Fruit fly (Drosophila melanogaster) whole organism, embryonic: ENCODE results near the gene mTerf3.

Source experiments
- Antp ChIP-seq: fragments of 200-800 bp; sonication (Bioruptor generic); optimal IDR thresholded peaks from 3 replicates; lab custom pipeline; 2016; ENCODE audit warnings: missing biosample characterization, missing genetic modification characterization
- BEAF-32 ChIP-seq: fragments of 200-800 bp; sonication (Bioruptor generic); optimal IDR thresholded peaks from 3 replicates; lab custom pipeline; 2017; ENCODE audit warnings: missing biosample characterization, missing genetic modification characterization, mild to moderate bottlenecking, moderate library complexity, missing genetic modification reagents
- Bdp1 ChIP-seq: fragments of 200-800 bp; sonication (Bioruptor generic); optimal IDR thresholded peaks from 3 replicates; lab custom pipeline; 2016; ENCODE audit warnings: missing biosample characterization, missing genetic modification characterization
- Bteb2 ChIP-seq: fragments of 200-800 bp; sonication (Bioruptor generic); optimal IDR thresholded peaks from 2 replicates; lab custom pipeline; 2016; ENCODE audit warnings: missing biosample characterization, missing genetic modification characterization
- CG10654 ChIP-seq: fragments of 200-800 bp; sonication (Bioruptor generic); optimal IDR thresholded peaks from 2 replicates; lab custom pipeline; 2016; ENCODE audit warnings: missing biosample characterization, missing genetic modification characterization
- CG11695 ChIP-seq: fragments of 200-800 bp; sonication (Bioruptor generic); IDR thresholded peaks from 3 replicates; pipeline ENCODE4 v1.3.6; 2022; ENCODE audit warnings: missing biosample characterization, missing genetic modification characterization
- CG1233 ChIP-seq: fragments of 200-800 bp; sonication (Bioruptor generic); optimal IDR thresholded peaks from 4 replicates; lab custom pipeline; 2018; ENCODE audit warnings: missing biosample characterization, mild to moderate bottlenecking, missing genetic modification characterization
- CG12744 ChIP-seq: fragments of 200-800 bp; sonication (Bioruptor generic); optimal IDR thresholded peaks from 2 replicates; lab custom pipeline; 2016; ENCODE audit warnings: missing biosample characterization, missing genetic modification characterization
- CG12769 ChIP-seq: fragments of 200-800 bp; sonication (Bioruptor generic); optimal IDR thresholded peaks from 2 replicates; lab custom pipeline; 2019; ENCODE audit warnings: missing biosample characterization, mild to moderate bottlenecking, missing genetic modification characterization, moderate library complexity
- CG15011 ChIP-seq: fragments of 200-800 bp; sonication (Bioruptor generic); optimal IDR thresholded peaks from 3 replicates; lab custom pipeline; 2018; ENCODE audit warnings: missing biosample characterization, mild to moderate bottlenecking, missing genetic modification characterization
- CG15073 ChIP-seq: fragments of 200-800 bp; sonication (Bioruptor generic); optimal IDR thresholded peaks from 2 replicates; lab custom pipeline; 2016; ENCODE audit warnings: missing biosample characterization, missing genetic modification characterization
- CG16813 ChIP-seq: fragments of 200-800 bp; sonication (Bioruptor generic); IDR thresholded peaks from 3 replicates; pipeline ENCODE4 v1.3.6; 2022; ENCODE audit warnings: missing biosample characterization, missing genetic modification characterization; ENCODE audit not compliant: partially characterized antibody
- CG16863 ChIP-seq: fragments of 200-800 bp; sonication (Bioruptor generic); optimal IDR thresholded peaks from 3 replicates; lab custom pipeline; 2016; ENCODE audit warnings: missing biosample characterization, missing genetic modification characterization
- CG17802 ChIP-seq: fragments of 200-800 bp; sonication (Bioruptor generic); optimal IDR thresholded peaks from 2 replicates; lab custom pipeline; 2018; ENCODE audit warnings: missing biosample characterization, mild to moderate bottlenecking, missing genetic modification characterization, moderate library complexity
- CG18764 ChIP-seq: fragments of 200-800 bp; sonication (Bioruptor generic); optimal IDR thresholded peaks from 3 replicates; lab custom pipeline; 2016; ENCODE audit warnings: missing biosample characterization, missing genetic modification characterization
- CG2712 ChIP-seq: fragments of 200-800 bp; optimal IDR thresholded peaks from 3 replicates; lab custom pipeline; 2019; ENCODE audit warnings: missing biosample characterization, mild to moderate bottlenecking, missing genetic modification characterization, moderate library complexity
- CG31365 ChIP-seq: fragments of 200-800 bp; sonication (Bioruptor generic); optimal IDR thresholded peaks from 2 replicates; lab custom pipeline; 2018; ENCODE audit warnings: missing biosample characterization, mild to moderate bottlenecking, missing genetic modification characterization
- CG32532 ChIP-seq: fragments of 200-800 bp; sonication (Bioruptor generic); IDR thresholded peaks from 2 replicates; pipeline ENCODE4 v1.3.6; 2022; ENCODE audit warnings: missing biosample characterization, missing genetic modification characterization
- CG33213 ChIP-seq: fragments of 200-800 bp; sonication (Bioruptor generic); optimal IDR thresholded peaks from 3 replicates; lab custom pipeline; 2016; ENCODE audit warnings: missing biosample characterization, missing genetic modification characterization
- CG34224 ChIP-seq: fragments of 200-800 bp; sonication (Bioruptor generic); IDR thresholded peaks from 3 replicates; pipeline ENCODE4 v1.3.6; 2022; ENCODE audit warnings: missing biosample characterization, missing genetic modification characterization; ENCODE audit not compliant: partially characterized antibody
- CG3838 ChIP-seq: fragments of 200-800 bp; sonication (Bioruptor generic); optimal IDR thresholded peaks from 3 replicates; lab custom pipeline; 2016; ENCODE audit warnings: missing biosample characterization, missing genetic modification characterization
- CG43689 ChIP-seq: fragments of 200-800 bp; sonication (Bioruptor generic); IDR thresholded peaks from 2 replicates; pipeline ENCODE4 v1.3.6; 2022; ENCODE audit warnings: missing biosample characterization, missing genetic modification characterization
- CG5180 ChIP-seq: fragments of 200-800 bp; sonication (Bioruptor generic); optimal IDR thresholded peaks from 3 replicates; lab custom pipeline; 2017; ENCODE audit warnings: missing biosample characterization, missing genetic modification characterization, mild to moderate bottlenecking, moderate library complexity, missing genetic modification reagents
- CG6765 ChIP-seq: fragments of 200-800 bp; sonication (Bioruptor generic); optimal IDR thresholded peaks from 3 replicates; lab custom pipeline; 2017; ENCODE audit warnings: missing biosample characterization, mild to moderate bottlenecking, missing genetic modification characterization
- CG6791 ChIP-seq: fragments of 200-800 bp; sonication (Bioruptor generic); IDR thresholded peaks from 3 replicates; pipeline ENCODE4 v1.3.6; 2022; ENCODE audit warnings: missing biosample characterization, missing genetic modification characterization; ENCODE audit not compliant: partially characterized antibody
- CG8388 ChIP-seq: fragments of 200-800 bp; sonication (Bioruptor generic); optimal IDR thresholded peaks from 2 replicates; lab custom pipeline; 2019; ENCODE audit warnings: missing biosample characterization, mild to moderate bottlenecking, missing genetic modification characterization, moderate library complexity
- CG9609 ChIP-seq: fragments of 200-800 bp; sonication (Bioruptor generic); optimal IDR thresholded peaks from 3 replicates; lab custom pipeline; 2016; ENCODE audit warnings: missing biosample characterization, missing genetic modification characterization
- CHES-1-like ChIP-seq: fragments of 200-800 bp; sonication (Bioruptor generic); optimal IDR thresholded peaks from 2 replicates; lab custom pipeline; 2016; ENCODE audit warnings: missing biosample characterization, missing genetic modification characterization
- Dfd ChIP-seq, 2 experiments: fragments of >200 bp; optimal IDR thresholded peaks; 2 replicates each; lab custom pipeline; 2017; ENCODE audit warnings: missing biosample characterization in 2 of 2, missing genetic modification characterization in 2 of 2
- Doc2 ChIP-seq: fragments of 200-800 bp; sonication (Bioruptor generic); IDR thresholded peaks from 2 replicates; pipeline ENCODE4 v1.3.6; 2022; ENCODE audit warnings: missing biosample characterization, missing genetic modification characterization
- H15 ChIP-seq: fragments of 200-800 bp; sonication (Bioruptor generic); IDR thresholded peaks from 3 replicates; pipeline ENCODE4 v1.3.6; 2022; ENCODE audit warnings: missing biosample characterization, missing genetic modification characterization
- Optix ChIP-seq: fragments of 200-800 bp; sonication (Bioruptor generic); IDR thresholded peaks from 3 replicates; pipeline ENCODE4 v1.3.6; 2022; ENCODE audit warnings: missing biosample characterization, missing genetic modification characterization
- Scr ChIP-seq: fragments of 200-800 bp; sonication (Bioruptor generic); IDR thresholded peaks from 2 replicates; pipeline ENCODE4 v1.3.6; 2022; ENCODE audit warnings: missing biosample characterization, missing genetic modification characterization; ENCODE audit not compliant: partially characterized antibody
- Vsx1 ChIP-seq: fragments of 200-800 bp; sonication (Bioruptor generic); optimal IDR thresholded peaks from 2 replicates; lab custom pipeline; 2017; ENCODE audit warnings: missing biosample characterization, mild to moderate bottlenecking, missing genetic modification characterization, missing genetic modification reagents
- bab2 ChIP-seq: fragments of 200-800 bp; sonication (Bioruptor generic); optimal IDR thresholded peaks from 2 replicates; lab custom pipeline; 2016; ENCODE audit warnings: missing biosample characterization, missing genetic modification characterization
- cwo ChIP-seq: fragments of 200-800 bp; sonication (Bioruptor generic); optimal IDR thresholded peaks from 3 replicates; lab custom pipeline; 2017; ENCODE audit warnings: missing biosample characterization, missing genetic modification characterization, mild to moderate bottlenecking, moderate library complexity, missing genetic modification reagents
- emc ChIP-seq: fragments of 200-800 bp; sonication (Bioruptor generic); optimal IDR thresholded peaks from 2 replicates; lab custom pipeline; 2016; ENCODE audit warnings: missing biosample characterization, missing genetic modification characterization
- fd96Cb ChIP-seq: fragments of 200-800 bp; sonication (Bioruptor generic); optimal IDR thresholded peaks from 2 replicates; lab custom pipeline; 2018; ENCODE audit warnings: missing biosample characterization, mild to moderate bottlenecking, missing genetic modification characterization, moderate library complexity
- insv ChIP-seq, 2 experiments: fragments of 200-800 bp; sonication (Bioruptor generic); optimal IDR thresholded peaks; 3 replicates each; lab custom pipeline; 2016 to 2018; ENCODE audit warnings: missing biosample characterization in 2 of 2, missing genetic modification characterization in 2 of 2
- lola ChIP-seq, 3 experiments: fragments of >200 bp in 2 of 3; fragments of 200-800 bp in 1 of 3; sonication (Bioruptor generic) in 1 of 3; optimal IDR thresholded peaks; 2 replicates each; lab custom pipeline; 2017 to 2019; ENCODE audit warnings: missing biosample characterization in 3 of 3, missing genetic modification characterization in 3 of 3, mild to moderate bottlenecking in 1 of 3, moderate library complexity in 1 of 3
- nerfin-1 ChIP-seq: fragments of 200-800 bp; sonication (Bioruptor generic); optimal IDR thresholded peaks from 3 replicates; lab custom pipeline; 2019; ENCODE audit warnings: missing biosample characterization, mild to moderate bottlenecking, missing genetic modification characterization, moderate library complexity
- pho ChIP-seq: fragments of 200-800 bp; sonication (Bioruptor generic); optimal IDR thresholded peaks from 2 replicates; lab custom pipeline; 2016; ENCODE audit warnings: missing biosample characterization, missing genetic modification characterization
- ranshi ChIP-seq: fragments of 200-800 bp; sonication (Bioruptor generic); IDR thresholded peaks from 2 replicates; pipeline ENCODE4 v1.3.6; 2022; ENCODE audit warnings: missing biosample characterization, missing genetic modification characterization
- shn ChIP-seq: fragments of 200-800 bp; sonication (Bioruptor generic); optimal IDR thresholded peaks from 3 replicates; lab custom pipeline; 2016; ENCODE audit warnings: missing biosample characterization, missing genetic modification characterization
- ssp ChIP-seq: fragments of 200-800 bp; sonication (Bioruptor generic); IDR thresholded peaks from 2 replicates; pipeline ENCODE4 v1.3.6; 2022; ENCODE audit warnings: missing biosample characterization, missing genetic modification characterization
- twi ChIP-seq: fragments of 200-800 bp; optimal IDR thresholded peaks from 2 replicates; lab custom pipeline; 2019; ENCODE audit warnings: missing biosample characterization, mild to moderate bottlenecking, missing genetic modification characterization, moderate library complexity
- tx ChIP-seq: fragments of 200-800 bp; sonication (Bioruptor generic); optimal IDR thresholded peaks from 2 replicates; lab custom pipeline; 2016; ENCODE audit warnings: missing biosample characterization, missing genetic modification characterization
- vnd ChIP-seq: fragments of 200-800 bp; sonication (Bioruptor generic); IDR thresholded peaks from 3 replicates; pipeline ENCODE4 v1.3.6; 2022; ENCODE audit warnings: missing biosample characterization, missing genetic modification characterization; ENCODE audit not compliant: partially characterized antibody

The mTerf3 gene

DNA sequence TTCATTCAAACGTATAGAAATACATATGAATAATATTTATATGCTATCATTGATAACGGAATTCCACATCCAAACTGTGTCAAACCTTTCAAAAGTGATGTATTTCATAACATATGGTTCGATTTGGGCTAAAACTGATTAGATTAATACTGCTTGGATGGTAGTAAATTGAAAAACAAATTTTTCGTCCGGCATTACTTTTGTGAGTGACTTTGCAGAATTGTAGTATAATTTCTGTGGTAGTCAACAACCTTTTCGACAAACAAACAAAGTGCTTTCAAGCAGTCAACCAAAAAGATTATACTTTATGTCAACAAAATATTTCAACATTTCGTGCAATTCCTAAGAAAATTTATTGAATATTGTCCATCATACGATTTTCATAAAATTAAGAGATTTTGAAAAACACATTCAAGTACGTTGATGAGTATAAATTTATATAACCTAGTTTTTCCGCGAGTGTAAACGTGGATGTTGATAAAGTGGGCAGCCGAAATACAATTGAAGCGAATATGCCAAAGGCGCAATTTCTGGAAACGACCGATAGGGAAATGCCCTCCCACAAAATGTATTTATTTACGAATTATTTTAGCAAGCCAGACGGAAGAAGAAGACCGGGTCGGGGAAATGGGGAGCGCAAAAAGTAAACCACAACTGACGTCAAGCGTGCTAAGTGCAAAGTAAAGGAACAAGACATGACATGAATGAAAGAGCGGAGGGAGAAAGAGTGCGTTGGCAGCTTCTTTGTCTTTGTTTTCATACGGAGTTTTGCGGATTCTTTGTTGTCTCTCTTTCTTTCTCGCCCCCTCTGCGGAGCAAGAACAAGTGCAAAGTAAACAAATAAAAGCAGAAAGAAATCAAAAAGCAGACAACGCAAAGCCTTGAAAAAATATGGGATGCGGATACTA, 2.4 kb downstream of the mTerf3 start (continued):
- TF ChIP-seq CG12769 (tag; lab: Kevin White, UChicago) (no peak), bab2 (GFP tag; lab: Kevin White, UChicago) (peak; percentile 56), ranshi (GFP tag; lab: Robert Waterston, UW) (peak; percentile 57), CG2712 (tag; lab: Kevin White, UChicago) (peak; percentile 33), insv (GFP tag; optimal IDR thresholded peaks at IDR 0.05; lab: Kevin White, UChicago) (no peak), vnd (GFP tag; lab: Robert Waterston, UW) (no peak), lola (GFP tag; optimal IDR thresholded peaks at IDR 0.05; lab: Kevin White, UChicago) (no peak), H15 (GFP tag; lab: Robert Waterston, UW) (0 out of 3 replicates have a peak, but pooled peaks have one; percentile 16), nerfin-1 (tag; lab: Kevin White, UChicago) (no peak), CG5180 (GFP tag; lab: Kevin White, UChicago) (no peak), Vsx1 (GFP tag; lab: Kevin White, UChicago) (peak; percentile 14), CG6765 (GFP tag; lab: Kevin White, UChicago) (peak; percentile 45), CG6791 (GFP tag; lab: Robert Waterston, UW) (no peak), CG33213 (GFP tag; lab: Kevin White, UChicago) (no peak), Optix (GFP tag; lab: Robert Waterston, UW) (no peak), twi (tag; lab: Kevin White, UChicago) (no peak), CG11695 (GFP tag; lab: Robert Waterston, UW) (peak; percentile 64; the same call in 2 of the 3 replicates), CG15073 (GFP tag; lab: Kevin White, UChicago) (no peak), cwo (peak; percentile 28), CG12744 (GFP tag; lab: Kevin White, UChicago) (no peak), CG31365 (tag; lab: Kevin White, UChicago) (no peak), emc (GFP tag; lab: Kevin White, UChicago) (no peak), CG8388 (GFP tag; lab: Kevin White, UChicago) (no peak), Scr (no peak), CG34224 (GFP tag; lab: Robert Waterston, UW) (no peak), CHES-1-like (GFP tag; lab: Kevin White, UChicago) (no peak), ssp (GFP tag; lab: Robert Waterston, UW) (no peak), CG9609 (GFP tag; lab: Kevin White, UChicago) (no peak), tx (no peak), Bteb2 (GFP tag; lab: Kevin White, UChicago) (no peak), pho (GFP tag; lab: Kevin White, UChicago) (peak; percentile 45), CG18764 (GFP tag; lab: Kevin White, UChicago) (no peak), CG3838 (GFP tag; lab: Kevin White, UChicago) (no peak), CG15011 (GFP tag; lab: Kevin White, UChicago) (no peak), BEAF-32 (no peak), CG1233 (GFP tag; lab: Kevin White, UChicago) (peak; percentile 15), fd96Cb (no peak), CG10654 (GFP tag; lab: Kevin White, UChicago) (peak; percentile 7), CG43689 (GFP tag; lab: Robert Waterston, UW) (no peak), CG16863 (GFP tag; lab: Kevin White, UChicago) (no peak), CG17802 (tag; lab: Kevin White, UChicago) (no peak), CG16813 (no peak), Doc2 (GFP tag; lab: Robert Waterston, UW) (no peak), Bdp1 (GFP tag; lab: Kevin White, UChicago) (no peak), Dfd (GFP tag; optimal IDR thresholded peaks at IDR 0.05; lab: Kevin White, UChicago) (no peak), shn (GFP tag; lab: Kevin White, UChicago) (peak; percentile 57), CG32532 (GFP tag; lab: Robert Waterston, UW) (peak; percentile 6; the same call in 1 of the 2 replicates), Antp (GFP tag; lab: Kevin White, UChicago) (no peak)
